Worm (Caenorhabditis elegans) whole organism, L4 larva: ENCODE data around the gene chhy-1.

Experiments used
- F37D6.2 ChIP-seq: sonication (generic microtip); optimal IDR thresholded peaks from 2 replicates; lab custom pipeline; 2016; ENCODE audit warnings: mild to moderate bottlenecking, missing genetic modification characterization, missing compliant biosample characterization
- F44E2.7 ChIP-seq: fragments of 200-800 bp; sonication (Bioruptor generic); IDR thresholded peaks from 2 replicates; pipeline ENCODE4 v2.1.2; 2022; ENCODE audit warnings: missing genetic modification characterization, missing compliant biosample characterization
- F49E8.2 ChIP-seq: sonication (generic microtip); optimal IDR thresholded peaks from 2 replicates; lab custom pipeline; 2016; ENCODE audit warnings: missing compliant biosample characterization, mild to moderate bottlenecking, missing genetic modification characterization, borderline replicate concordance
- Y105C5A.15 ChIP-seq: fragments of 200-800 bp; sonication (Bioruptor generic); IDR thresholded peaks from 2 replicates; pipeline ENCODE4 v1.3.6; 2022; ENCODE audit warnings: missing genetic modification characterization, missing compliant biosample characterization
- ama-1 ChIP-seq: fragments of 150-350 bp; optimal IDR thresholded peaks from 2 replicates; lab custom pipeline; 2014; ENCODE audit warnings: inconsistent platforms, mixed read lengths
- arid-1 ChIP-seq: fragments of 200-800 bp; sonication (Bioruptor generic); conservative IDR thresholded peaks from 2 replicates; pipeline ENCODE4 v1.3.6; 2022; ENCODE audit warnings: missing genetic modification reagents, missing genetic modification characterization, missing compliant biosample characterization
- attf-4 ChIP-seq: sonication (generic microtip); optimal IDR thresholded peaks from 3 replicates; lab custom pipeline; 2017; ENCODE audit warnings: missing biosample characterization, missing genetic modification characterization
- ceh-20 ChIP-seq: fragments of 200-800 bp; sonication (Bioruptor generic); IDR thresholded peaks from 2 replicates; pipeline ENCODE4 v1.3.6; 2022; ENCODE audit warnings: missing genetic modification reagents, missing genetic modification characterization, missing compliant biosample characterization
- ceh-44 ChIP-seq: fragments of 200-800 bp; sonication (Bioruptor generic); IDR thresholded peaks from 2 replicates; pipeline ENCODE4 v1.3.6; 2022; ENCODE audit warnings: missing genetic modification reagents, missing genetic modification characterization, missing compliant biosample characterization
- ceh-82 ChIP-seq: sonication (generic microtip); optimal IDR thresholded peaks from 2 replicates; lab custom pipeline; 2017; ENCODE audit warnings: missing biosample characterization, missing genetic modification characterization
- daf-16 ChIP-seq, 3 experiments: sonication (generic microtip); optimal IDR thresholded peaks; 2 replicates each; lab custom pipeline; 2016 to 2017; ENCODE audit warnings: missing genetic modification characterization in 3 of 3, missing genetic modification reagents in 3 of 3, mild to moderate bottlenecking in 2 of 3, missing compliant biosample characterization in 2 of 3, missing biosample characterization in 1 of 3, moderate library complexity in 1 of 3
- daf-19 ChIP-seq: fragments of 200-800 bp; sonication (Bioruptor generic); conservative IDR thresholded peaks from 2 replicates; pipeline ENCODE4 v1.3.6; 2022; ENCODE audit warnings: missing genetic modification characterization, missing compliant biosample characterization
- dmd-8 ChIP-seq: fragments of 200-800 bp; sonication (Bioruptor generic); IDR thresholded peaks from 2 replicates; pipeline ENCODE4 v1.3.6; 2022; ENCODE audit warnings: missing genetic modification characterization, missing compliant biosample characterization
- dmd-9 ChIP-seq: fragments of 200-800 bp; sonication (Bioruptor generic); IDR thresholded peaks from 2 replicates; pipeline ENCODE4 v1.3.6; 2022; ENCODE audit warnings: missing genetic modification reagents, missing genetic modification characterization, missing compliant biosample characterization
- dpl-1 ChIP-seq: fragments of 150-350 bp; optimal IDR thresholded peaks from 2 replicates; lab custom pipeline; 2014; ENCODE audit warnings: missing biosample characterization, missing genetic modification reagents, missing genetic modification characterization
- duxl-1 ChIP-seq: sonication (generic microtip); optimal IDR thresholded peaks from 2 replicates; lab custom pipeline; 2016; ENCODE audit warnings: mild to moderate bottlenecking, missing genetic modification characterization, moderate library complexity, missing compliant biosample characterization; ENCODE audit not compliant: poor library complexity
- gei-8 ChIP-seq: fragments of 200-800 bp; sonication (Bioruptor generic); optimal IDR thresholded peaks from 2 replicates; lab custom pipeline; 2018; ENCODE audit warnings: mild to moderate bottlenecking, missing genetic modification characterization, missing compliant biosample characterization
- hlh-11 ChIP-seq: fragments of 200-800 bp; sonication (Bioruptor generic); optimal IDR thresholded peaks from 2 replicates; lab custom pipeline; 2018; ENCODE audit warnings: mild to moderate bottlenecking, missing genetic modification characterization, missing compliant biosample characterization
- hlh-30 ChIP-seq: sonication (generic microtip); optimal IDR thresholded peaks from 2 replicates; lab custom pipeline; 2017; ENCODE audit warnings: antibody characterized with exemption, mild to moderate bottlenecking, missing genetic modification characterization, missing compliant biosample characterization; ENCODE audit not compliant: insufficient read depth
- hmg-1.1 ChIP-seq: fragments of 200-800 bp; sonication (Bioruptor generic); IDR thresholded peaks from 2 replicates; pipeline ENCODE4 v1.3.6; 2022; ENCODE audit warnings: missing genetic modification reagents, missing genetic modification characterization, missing compliant biosample characterization
- lin-15B ChIP-seq: fragments of 150-350 bp; sonication (generic microtip); optimal IDR thresholded peaks from 3 replicates; lab custom pipeline; 2014; ENCODE audit warnings: missing biosample characterization, missing genetic modification characterization
- lin-39 ChIP-seq: fragments of 150-350 bp; optimal IDR thresholded peaks from 2 replicates; lab custom pipeline; 2014; ENCODE audit warnings: missing biosample characterization, missing genetic modification reagents, missing genetic modification characterization
- lir-3 ChIP-seq: sonication (generic microtip); optimal IDR thresholded peaks from 2 replicates; lab custom pipeline; 2016; ENCODE audit warnings: mild to moderate bottlenecking, missing genetic modification characterization, missing compliant biosample characterization
- madf-5 ChIP-seq, 2 experiments: fragments of 200-800 bp; sonication (Bioruptor generic); IDR thresholded peaks; 2 replicates each; pipeline ENCODE4 v1.3.6; 2022; ENCODE audit warnings: missing compliant biosample characterization in 2 of 2, missing genetic modification characterization in 2 of 2
- mdl-1 ChIP-seq, 2 experiments: fragments of 150-350 bp in 1 of 2; sonication (generic microtip) in 1 of 2; optimal IDR thresholded peaks; 2 replicates each; lab custom pipeline; 2014 to 2017; ENCODE audit warnings: missing biosample characterization in 2 of 2, missing genetic modification characterization in 2 of 2
- mdt-29 ChIP-seq: fragments of 200-800 bp; sonication (Bioruptor generic); IDR thresholded peaks from 2 replicates; pipeline ENCODE4 v1.3.6; 2022; ENCODE audit warnings: missing genetic modification reagents, missing genetic modification characterization, missing compliant biosample characterization
- mep-1 ChIP-seq: fragments of 150-350 bp; sonication (generic microtip); optimal IDR thresholded peaks from 3 replicates; lab custom pipeline; 2014; ENCODE audit warnings: missing biosample characterization, missing genetic modification characterization
- mes-2 ChIP-seq: sonication (generic microtip); optimal IDR thresholded peaks from 2 replicates; lab custom pipeline; 2016; ENCODE audit warnings: missing genotype, mild to moderate bottlenecking, missing genetic modification characterization, missing compliant biosample characterization; ENCODE audit not compliant: poor library complexity, severe bottlenecking
- mxl-2 ChIP-seq: fragments of 200-800 bp; sonication (Bioruptor generic); conservative IDR thresholded peaks from 2 replicates; pipeline ENCODE4 v1.3.6; 2022; ENCODE audit warnings: missing genetic modification reagents, missing genetic modification characterization, missing compliant biosample characterization
- mxl-3 ChIP-seq: fragments of 200-800 bp; sonication (Bioruptor generic); optimal IDR thresholded peaks from 2 replicates; lab custom pipeline; 2018; ENCODE audit warnings: mild to moderate bottlenecking, missing genetic modification characterization, missing compliant biosample characterization
- nhr-10 ChIP-seq: fragments of 150-350 bp; optimal IDR thresholded peaks from 2 replicates; lab custom pipeline; 2014; ENCODE audit warnings: missing biosample characterization, missing genetic modification characterization
- nhr-237 ChIP-seq: sonication (generic microtip); optimal IDR thresholded peaks from 2 replicates; lab custom pipeline; 2017; ENCODE audit warnings: missing biosample characterization, missing genetic modification characterization
- nhr-25 ChIP-seq: sonication (generic microtip); optimal IDR thresholded peaks from 2 replicates; lab custom pipeline; 2017; ENCODE audit warnings: missing genetic modification characterization, mild to moderate bottlenecking, missing compliant biosample characterization, antibody characterized with exemption, moderate library complexity, borderline replicate concordance; ENCODE audit not compliant: insufficient read depth
- nhr-28 ChIP-seq: fragments of 150-350 bp; optimal IDR thresholded peaks from 2 replicates; lab custom pipeline; 2014; ENCODE audit warnings: missing biosample characterization, missing genetic modification characterization
- nhr-41 ChIP-seq: fragments of 200-800 bp; sonication (Bioruptor generic); IDR thresholded peaks from 2 replicates; pipeline ENCODE4 v1.3.6; 2022; ENCODE audit warnings: missing genetic modification reagents, missing genetic modification characterization, missing compliant biosample characterization
- nhr-48 ChIP-seq: sonication (generic microtip); optimal IDR thresholded peaks from 2 replicates; lab custom pipeline; 2016; ENCODE audit warnings: mild to moderate bottlenecking, missing genetic modification characterization, missing compliant biosample characterization
- nhr-76 ChIP-seq: fragments of 150-350 bp; optimal IDR thresholded peaks from 2 replicates; lab custom pipeline; 2014; ENCODE audit warnings: missing biosample characterization, missing genetic modification characterization
- sdz-12 ChIP-seq: fragments of 200-800 bp; sonication (Bioruptor generic); optimal IDR thresholded peaks from 2 replicates; lab custom pipeline; 2018; ENCODE audit warnings: mild to moderate bottlenecking, missing genetic modification characterization, missing compliant biosample characterization
- snpc-4 ChIP-seq: fragments of 150-350 bp; optimal IDR thresholded peaks from 2 replicates; lab custom pipeline; 2014; ENCODE audit warnings: missing biosample characterization, missing genetic modification characterization
- unc-130 ChIP-seq: sonication (generic microtip); optimal IDR thresholded peaks from 2 replicates; lab custom pipeline; 2016; ENCODE audit warnings: missing genetic modification reagents, missing genetic modification characterization, missing compliant biosample characterization
- unc-39 ChIP-seq: sonication (generic microtip); optimal IDR thresholded peaks from 2 replicates; lab custom pipeline; 2017; ENCODE audit warnings: missing biosample characterization, missing genetic modification characterization
- unc-62 ChIP-seq, 3 experiments: fragments of 150-350 bp in 1 of 3; sonication (generic microtip); optimal IDR thresholded peaks in 2 of 3; peaks in 1 of 3; 1 replicate in 1 of 3; 2 replicates in 2 of 3; lab custom pipeline; 2014 to 2017; ENCODE audit warnings: missing biosample characterization in 3 of 3, missing genetic modification characterization in 3 of 3, missing genetic modification reagents in 3 of 3, missing genotype in 1 of 3
- vab-7 ChIP-seq: fragments of 200-800 bp; sonication (Bioruptor generic); IDR thresholded peaks from 2 replicates; pipeline ENCODE4 v1.3.6; 2022; ENCODE audit warnings: missing genetic modification reagents, missing genetic modification characterization, missing compliant biosample characterization
- zag-1 ChIP-seq: fragments of 150-350 bp; optimal IDR thresholded peaks from 2 replicates; lab custom pipeline; 2014; ENCODE audit warnings: missing biosample characterization, missing genetic modification characterization
- zfp-2 ChIP-seq: sonication (generic microtip); optimal IDR thresholded peaks from 2 replicates; lab custom pipeline; 2016; ENCODE audit warnings: mild to moderate bottlenecking, missing genetic modification characterization, missing compliant biosample characterization
- zip-11 ChIP-seq: fragments of 200-800 bp; sonication (Bioruptor generic); IDR thresholded peaks from 2 replicates; pipeline ENCODE4 v1.3.6; 2022; ENCODE audit warnings: missing genetic modification characterization, missing compliant biosample characterization
- ztf-7 ChIP-seq: fragments of 150-350 bp; optimal IDR thresholded peaks from 2 replicates; lab custom pipeline; 2014; ENCODE audit warnings: missing biosample characterization, missing genetic modification characterization

Gene chhy-1

DNA sequence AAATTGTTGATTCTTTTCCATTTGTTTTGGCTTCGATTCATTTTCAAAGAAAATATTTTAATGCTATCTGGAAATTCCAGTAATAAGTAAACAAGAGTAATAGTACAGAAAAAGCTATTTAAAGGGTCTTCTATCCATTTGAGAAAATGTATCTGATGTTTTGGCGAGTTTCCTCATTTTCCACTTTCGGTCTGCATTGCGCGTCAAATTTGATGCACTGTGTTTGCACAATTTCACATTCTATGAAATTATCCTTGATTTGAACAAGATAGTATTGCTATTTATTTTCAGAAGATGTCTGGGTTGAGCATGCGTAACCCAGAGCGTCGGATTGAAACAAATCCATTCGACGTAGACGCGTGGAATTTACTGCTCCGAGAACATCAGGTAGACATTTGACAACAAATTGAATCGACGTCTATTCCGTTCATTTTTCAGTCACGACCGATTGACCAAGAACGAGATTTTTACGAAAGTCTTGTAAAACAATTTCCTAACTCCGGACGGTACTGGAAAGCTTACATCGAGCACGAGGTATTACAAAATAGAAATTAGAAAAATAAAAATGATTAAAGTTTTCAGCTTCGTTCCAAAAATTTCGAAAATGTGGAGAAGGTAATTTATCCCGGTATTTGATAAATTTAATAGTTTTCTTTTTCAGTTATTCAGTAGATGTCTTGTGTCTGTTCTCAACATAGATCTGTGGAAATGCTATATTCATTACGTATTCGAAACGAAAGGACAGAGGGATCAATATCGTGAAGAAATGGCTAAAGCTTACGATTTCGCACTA, 13.7 kb downstream of the chhy-1 start, which contains the start of gene suf-1 (continued):
- TF ChIP-seq unc-39 (tag; lab: Kevin White, UChicago), result no peak
- no peak for TF ChIP-seq hlh-11 (tag; lab: Kevin White, UChicago)
- peak; percentile 36 for TF ChIP-seq ama-1 (lab: Kevin White, UChicago)
- TF ChIP-seq gei-8 (GFP tag; lab: Kevin White, UChicago), result no peak
- no peak for TF ChIP-seq F37D6.2
- 0 out of 2 replicates have a peak, but pooled peaks have one; percentile 24 for TF ChIP-seq Y105C5A.15 (GFP tag; lab: Robert Waterston, UW)
- peak; percentile 54; the same call in 1 of the 2 replicates for TF ChIP-seq arid-1 (GFP tag; lab: Robert Waterston, UW)
- no peak for TF ChIP-seq nhr-10 (tag; lab: Kevin White, UChicago)
- 0 out of 2 replicates have a peak, but pooled peaks have one; percentile 52 for TF ChIP-seq mdt-29 (GFP tag; lab: Robert Waterston, UW)
- TF ChIP-seq F49E8.2 (tag; lab: Kevin White, UChicago), result peak; percentile 92
- TF ChIP-seq daf-19, result 0 out of 2 replicates have a peak, but pooled peaks have one; percentile 49
- TF ChIP-seq nhr-41 (GFP tag; lab: Robert Waterston, UW), result no peak
- TF ChIP-seq lin-39 (tag; lab: Kevin White, UChicago), result no peak
- no peak for TF ChIP-seq nhr-237 (tag; lab: Kevin White, UChicago)
- no peak for TF ChIP-seq ceh-82 (tag; lab: Kevin White, UChicago)
- TF ChIP-seq mdl-1 (tag; optimal IDR thresholded peaks at IDR 0.05; lab: Kevin White, UChicago), result no peak
- TF ChIP-seq nhr-76 (tag; lab: Kevin White, UChicago), result no peak
- no peak for TF ChIP-seq dmd-9 (GFP tag; lab: Robert Waterston, UW)
- TF ChIP-seq mep-1 (tag; lab: Kevin White, UChicago), result no peak
- no peak for TF ChIP-seq snpc-4 (tag; lab: Kevin White, UChicago)
- TF ChIP-seq mxl-3 (GFP tag; lab: Kevin White, UChicago), result no peak
- no peak for TF ChIP-seq hlh-30 (tag; lab: Kevin White, UChicago)
- no peak for TF ChIP-seq F44E2.7 (GFP tag; lab: Robert Waterston, UW)
- TF ChIP-seq duxl-1 (tag; lab: Kevin White, UChicago), result no peak
- TF ChIP-seq zip-11 (GFP tag; lab: Robert Waterston, UW), result no peak
- peak in 1 of 2 experiments; percentile 60 for TF ChIP-seq unc-62 (GFP tag; optimal IDR thresholded peaks at IDR 0.05 in 1 of 2; lab: Kevin White, UChicago)
- no peak for TF ChIP-seq unc-62 (tag; optimal IDR thresholded peaks at IDR 0.05; lab: Kevin White, UChicago)
- TF ChIP-seq attf-4, result peak; percentile 72
- 0 out of 4 replicates have a peak, but pooled peaks of 1 of the 2 experiments have one; percentile 3 for TF ChIP-seq madf-5 (GFP tag; IDR thresholded peaks at IDR 0.05; lab: Robert Waterston, UW)
- TF ChIP-seq unc-130 (GFP tag; lab: Kevin White, UChicago), result peak; percentile 57
- TF ChIP-seq nhr-25 (tag; lab: Kevin White, UChicago), result peak; percentile 57
- no peak for TF ChIP-seq lir-3 (tag; lab: Kevin White, UChicago)
- TF ChIP-seq zag-1 (tag; lab: Kevin White, UChicago), result no peak
- peak; percentile 56; the same call in 1 of the 2 replicates for TF ChIP-seq dmd-8 (GFP tag; lab: Robert Waterston, UW)
- no peak for TF ChIP-seq ceh-20 (GFP tag; lab: Robert Waterston, UW)
- no peak for TF ChIP-seq zfp-2 (tag; lab: Kevin White, UChicago)

DNA sequence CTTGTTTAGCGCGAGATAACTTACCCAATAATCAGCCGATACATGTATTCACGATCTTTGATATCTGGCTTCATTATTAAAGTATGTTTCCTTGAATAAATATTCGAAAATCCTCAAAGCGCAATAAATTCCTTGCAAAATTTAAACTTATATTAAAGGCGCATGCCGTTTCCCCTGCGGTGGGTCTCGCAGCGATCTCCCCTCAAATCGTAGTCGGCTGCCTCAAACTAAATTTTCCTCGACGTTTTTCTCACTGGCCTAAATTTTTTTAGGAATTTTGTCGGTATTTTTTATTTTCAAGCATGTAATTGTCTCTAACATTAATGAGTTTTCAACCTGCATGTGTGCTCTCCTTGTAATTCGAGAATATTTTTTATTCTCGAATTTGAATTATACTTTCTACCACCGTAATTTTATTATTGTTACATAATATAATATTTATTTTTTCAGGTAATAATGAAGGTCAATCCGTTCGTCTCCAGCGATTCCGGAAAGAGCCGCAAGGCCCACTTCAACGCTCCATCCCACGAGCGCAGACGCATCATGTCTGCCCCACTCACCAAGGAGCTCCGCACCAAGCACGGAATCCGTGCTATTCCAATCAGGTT, 15.0 kb downstream of the chhy-1 start, which contains the start of the genes cpf-1 and rpl-26:
Gene cpf-1, minus strand, starts transcription at position 104 of the 608 bp plus-strand sequence.
Gene rpl-26, plus strand, starts transcription at position 449 of the 608 bp plus-strand sequence.
- TF ChIP-seq ceh-44 (GFP tag; lab: Robert Waterston, UW) (no peak), hmg-1.1 (GFP tag; lab: Robert Waterston, UW) (0 out of 2 replicates have a peak, but pooled peaks have one; percentile 21), daf-16 (GFP tag; optimal IDR thresholded peaks at IDR 0.05; lab: Kevin White, UChicago) (no peak), daf-16 (tag; optimal IDR thresholded peaks at IDR 0.05; lab: Kevin White, UChicago) (no peak), mxl-2 (GFP tag; lab: Robert Waterston, UW) (no peak), lin-15B (tag; lab: Kevin White, UChicago) (no peak), dpl-1 (GFP tag; lab: Kevin White, UChicago) (peak; percentile 70), nhr-48 (tag; lab: Kevin White, UChicago) (no peak), nhr-28 (tag; lab: Kevin White, UChicago) (peak; percentile 78), sdz-12 (no peak), vab-7 (GFP tag; lab: Robert Waterston, UW) (no peak), dmd-9 (GFP tag; lab: Robert Waterston, UW) (no peak), mes-2 (tag; lab: Kevin White, UChicago) (peak; percentile 78), ztf-7 (no peak)
